Fruit fly (Drosophila melanogaster) whole organism, embryonic: ENCODE results near the gene dome.

ENCODE experiments used
- Atf-2 ChIP-seq: fragments of 200-800 bp; sonication (Bioruptor generic); optimal IDR thresholded peaks from 2 replicates; lab custom pipeline; 2016; ENCODE audit warnings: missing biosample characterization, missing genetic modification characterization
- CG10274 ChIP-seq: fragments of 200-800 bp; sonication (Bioruptor generic); optimal IDR thresholded peaks from 3 replicates; lab custom pipeline; 2017; ENCODE audit warnings: missing biosample characterization, mild to moderate bottlenecking, missing genetic modification characterization
- CG10462 ChIP-seq: fragments of 200-800 bp; sonication (Bioruptor generic); optimal IDR thresholded peaks from 2 replicates; lab custom pipeline; 2016; ENCODE audit warnings: missing biosample characterization, missing genetic modification characterization
- CG11085 ChIP-seq: fragments of 200-800 bp; sonication (Bioruptor generic); IDR thresholded peaks from 2 replicates; pipeline ENCODE4 v1.3.6; 2022; ENCODE audit warnings: missing biosample characterization, missing genetic modification characterization
- CG11247 ChIP-seq: fragments of 200-800 bp; sonication (Bioruptor generic); IDR thresholded peaks from 2 replicates; pipeline ENCODE4 v1.3.6; 2022; ENCODE audit warnings: missing biosample characterization, missing genetic modification characterization
- CG12104 ChIP-seq: fragments of 200-800 bp; sonication (Bioruptor generic); optimal IDR thresholded peaks from 3 replicates; lab custom pipeline; 2016; ENCODE audit warnings: missing biosample characterization, missing genetic modification characterization
- CG12391 ChIP-seq: fragments of 200-800 bp; sonication (Bioruptor generic); optimal IDR thresholded peaks from 3 replicates; lab custom pipeline; 2018; ENCODE audit warnings: missing biosample characterization, mild to moderate bottlenecking, missing genetic modification characterization, moderate library complexity
- CG14965 ChIP-seq: fragments of 200-800 bp; sonication (Bioruptor generic); optimal IDR thresholded peaks from 2 replicates; lab custom pipeline; 2016; ENCODE audit warnings: missing biosample characterization, missing genetic modification characterization, borderline replicate concordance
- CG15073 ChIP-seq: fragments of 200-800 bp; sonication (Bioruptor generic); optimal IDR thresholded peaks from 2 replicates; lab custom pipeline; 2016; ENCODE audit warnings: missing biosample characterization, missing genetic modification characterization
- CG15269 ChIP-seq: fragments of 200-800 bp; sonication (Bioruptor generic); optimal IDR thresholded peaks from 2 replicates; lab custom pipeline; 2018; ENCODE audit warnings: missing biosample characterization, mild to moderate bottlenecking, missing genetic modification characterization, moderate library complexity
- CG15514 ChIP-seq: fragments of 200-800 bp; sonication (Bioruptor generic); optimal IDR thresholded peaks from 3 replicates; lab custom pipeline; 2017; ENCODE audit warnings: missing biosample characterization, missing genetic modification characterization, mild to moderate bottlenecking, moderate library complexity, missing genetic modification reagents
- CG17829 ChIP-seq: fragments of 200-800 bp; optimal IDR thresholded peaks from 2 replicates; lab custom pipeline; 2019; ENCODE audit warnings: missing biosample characterization, mild to moderate bottlenecking, missing genetic modification characterization, moderate library complexity
- CG18619 ChIP-seq: fragments of 200-800 bp; sonication (Bioruptor generic); optimal IDR thresholded peaks from 3 replicates; lab custom pipeline; 2017; ENCODE audit warnings: missing biosample characterization, mild to moderate bottlenecking, missing genetic modification characterization
- CG31388 ChIP-seq: fragments of 200-800 bp; sonication (Bioruptor generic); optimal IDR thresholded peaks from 2 replicates; lab custom pipeline; 2016; ENCODE audit warnings: missing biosample characterization, missing genetic modification characterization
- CG3163 ChIP-seq: fragments of 200-800 bp; sonication (Bioruptor generic); optimal IDR thresholded peaks from 3 replicates; lab custom pipeline; 2016; ENCODE audit warnings: missing biosample characterization, missing genetic modification characterization
- CG32772 ChIP-seq: fragments of 200-800 bp; sonication (Bioruptor generic); IDR thresholded peaks from 2 replicates; pipeline ENCODE4 v1.3.6; 2022; ENCODE audit warnings: missing biosample characterization, missing genetic modification characterization
- CG33557 ChIP-seq: fragments of 200-800 bp; sonication (Bioruptor generic); optimal IDR thresholded peaks from 2 replicates; lab custom pipeline; 2019; ENCODE audit warnings: missing biosample characterization, mild to moderate bottlenecking, missing genetic modification characterization, moderate library complexity
- CG8944 ChIP-seq: fragments of 200-800 bp; sonication (Bioruptor generic); optimal IDR thresholded peaks from 3 replicates; lab custom pipeline; 2016; ENCODE audit warnings: missing biosample characterization, missing genetic modification characterization
- CG9215 ChIP-seq: fragments of 200-800 bp; sonication (Bioruptor generic); IDR thresholded peaks from 2 replicates; pipeline ENCODE4 v1.3.6; 2022; ENCODE audit warnings: missing biosample characterization, missing genetic modification characterization
- CG9609 ChIP-seq: fragments of 200-800 bp; sonication (Bioruptor generic); optimal IDR thresholded peaks from 3 replicates; lab custom pipeline; 2016; ENCODE audit warnings: missing biosample characterization, missing genetic modification characterization
- CG9876 ChIP-seq: fragments of 200-800 bp; sonication (Bioruptor generic); optimal IDR thresholded peaks from 2 replicates; lab custom pipeline; 2016; ENCODE audit warnings: missing biosample characterization, missing genetic modification characterization
- Dad ChIP-seq: fragments of 200-800 bp; sonication (Bioruptor generic); optimal IDR thresholded peaks from 3 replicates; lab custom pipeline; 2016; ENCODE audit warnings: missing biosample characterization, missing genetic modification characterization
- Dfd ChIP-seq, 2 experiments: fragments of >200 bp; optimal IDR thresholded peaks; 2 replicates each; lab custom pipeline; 2017; ENCODE audit warnings: missing biosample characterization in 2 of 2, missing genetic modification characterization in 2 of 2
- Dref ChIP-seq: fragments of 200-800 bp; sonication (Bioruptor generic); IDR thresholded peaks from 2 replicates; pipeline ENCODE4 v1.3.6; 2022; ENCODE audit warnings: missing biosample characterization, missing genetic modification characterization
- Drgx ChIP-seq: fragments of 200-800 bp; sonication (Bioruptor generic); IDR thresholded peaks from 2 replicates; pipeline ENCODE4 v1.3.6; 2022; ENCODE audit warnings: missing biosample characterization, missing genetic modification characterization
- E2f1 ChIP-seq: fragments of 200-800 bp; sonication (Bioruptor generic); IDR thresholded peaks from 2 replicates; pipeline ENCODE4 v1.3.6; 2022; ENCODE audit warnings: missing biosample characterization, missing genetic modification characterization
- ERR ChIP-seq: fragments of 200-800 bp; sonication (Bioruptor generic); optimal IDR thresholded peaks from 2 replicates; lab custom pipeline; 2016; ENCODE audit warnings: missing biosample characterization, missing genetic modification characterization
- HLH3B ChIP-seq: fragments of 200-800 bp; sonication (Bioruptor generic); IDR thresholded peaks from 2 replicates; pipeline ENCODE4 v1.3.6; 2022; ENCODE audit warnings: missing biosample characterization, missing genetic modification characterization
- HmgD ChIP-seq: fragments of 200-800 bp; sonication (Bioruptor generic); optimal IDR thresholded peaks from 3 replicates; lab custom pipeline; 2016; ENCODE audit warnings: missing biosample characterization, missing genetic modification characterization
- Hmx ChIP-seq: fragments of 200-800 bp; sonication (Bioruptor generic); optimal IDR thresholded peaks from 2 replicates; lab custom pipeline; 2016; ENCODE audit warnings: missing biosample characterization, missing genetic modification characterization
- MBD-R2 ChIP-seq: fragments of 200-800 bp; sonication (Bioruptor generic); IDR thresholded peaks from 2 replicates; pipeline ENCODE4 v1.3.6; 2022; ENCODE audit warnings: missing biosample characterization, missing genetic modification characterization
- Mes4 ChIP-seq: fragments of 200-800 bp; sonication (Bioruptor generic); optimal IDR thresholded peaks from 2 replicates; lab custom pipeline; 2016; ENCODE audit warnings: missing biosample characterization, missing genetic modification characterization
- NC2α ChIP-seq: fragments of 200-800 bp; sonication (Bioruptor generic); optimal IDR thresholded peaks from 2 replicates; lab custom pipeline; 2016; ENCODE audit warnings: missing biosample characterization, missing genetic modification characterization
- Nf-YA ChIP-seq: fragments of 200-800 bp; sonication (Bioruptor generic); IDR thresholded peaks from 2 replicates; pipeline ENCODE4 v1.3.6; 2022; ENCODE audit warnings: missing biosample characterization, missing genetic modification characterization
- Xrp1 ChIP-seq: fragments of 200-800 bp; sonication (Bioruptor generic); IDR thresholded peaks from 2 replicates; pipeline ENCODE4 v1.3.6; 2022; ENCODE audit warnings: missing biosample characterization, missing genetic modification characterization
- YL-1 ChIP-seq: fragments of 200-800 bp; sonication (Bioruptor generic); optimal IDR thresholded peaks from 3 replicates; lab custom pipeline; 2017; ENCODE audit warnings: missing biosample characterization, mild to moderate bottlenecking, missing genetic modification characterization
- ara ChIP-seq: fragments of 200-800 bp; sonication (Bioruptor generic); IDR thresholded peaks from 2 replicates; pipeline ENCODE4 v1.3.6; 2022; ENCODE audit warnings: missing biosample characterization, missing genetic modification characterization
- bab2 ChIP-seq: fragments of 200-800 bp; sonication (Bioruptor generic); optimal IDR thresholded peaks from 2 replicates; lab custom pipeline; 2016; ENCODE audit warnings: missing biosample characterization, missing genetic modification characterization
- chinmo ChIP-seq: fragments of 200-800 bp; sonication (Bioruptor generic); IDR thresholded peaks from 4 replicates; pipeline ENCODE4 v1.3.6; 2022; ENCODE audit warnings: missing biosample characterization, missing genetic modification characterization; ENCODE audit not compliant: partially characterized antibody
- croc ChIP-seq: fragments of 200-800 bp; sonication (Bioruptor generic); conservative IDR thresholded peaks from 3 replicates; pipeline ENCODE4 v1.3.6; 2022; ENCODE audit warnings: missing biosample characterization, missing genetic modification characterization
- emc ChIP-seq: fragments of 200-800 bp; sonication (Bioruptor generic); optimal IDR thresholded peaks from 2 replicates; lab custom pipeline; 2016; ENCODE audit warnings: missing biosample characterization, missing genetic modification characterization
- gro ChIP-seq: fragments of 200-800 bp; sonication (Bioruptor generic); optimal IDR thresholded peaks from 2 replicates; lab custom pipeline; 2016; ENCODE audit warnings: missing biosample characterization, missing genetic modification characterization
- gsb-n ChIP-seq: fragments of 200-800 bp; sonication (Bioruptor generic); optimal IDR thresholded peaks from 3 replicates; lab custom pipeline; 2018; ENCODE audit warnings: missing biosample characterization, mild to moderate bottlenecking, missing genetic modification characterization
- lola ChIP-seq, 3 experiments: fragments of >200 bp in 2 of 3; fragments of 200-800 bp in 1 of 3; sonication (Bioruptor generic) in 1 of 3; optimal IDR thresholded peaks; 2 replicates each; lab custom pipeline; 2017 to 2019; ENCODE audit warnings: missing biosample characterization in 3 of 3, missing genetic modification characterization in 3 of 3, mild to moderate bottlenecking in 1 of 3, moderate library complexity in 1 of 3
- pan ChIP-seq, 4 experiments: fragments of >200 bp in 3 of 4; fragments of 200-800 bp in 1 of 4; sonication (Bioruptor generic) in 1 of 4; optimal IDR thresholded peaks in 3 of 4; IDR thresholded peaks in 1 of 4; 2 replicates each; pipeline versions ENCODE4 v1.3.6 to Lab custom; 2017 to 2022; ENCODE audit warnings: missing biosample characterization in 2 of 4, missing genetic modification characterization in 2 of 4, mixed read lengths in 1 of 4
- pb ChIP-seq: fragments of 200-800 bp; sonication (Bioruptor generic); optimal IDR thresholded peaks from 3 replicates; lab custom pipeline; 2016; ENCODE audit warnings: missing biosample characterization, missing genetic modification characterization
- pfk ChIP-seq: fragments of 200-800 bp; sonication (Bioruptor generic); optimal IDR thresholded peaks from 2 replicates; lab custom pipeline; 2018; ENCODE audit warnings: missing biosample characterization, mild to moderate bottlenecking, missing genetic modification characterization, moderate library complexity
- ro ChIP-seq: fragments of 200-800 bp; sonication (Bioruptor generic); IDR thresholded peaks from 2 replicates; pipeline ENCODE4 v1.3.6; 2022; ENCODE audit warnings: missing biosample characterization, missing genetic modification characterization
- tup ChIP-seq: fragments of 200-800 bp; sonication (Bioruptor generic); optimal IDR thresholded peaks from 2 replicates; lab custom pipeline; 2016; ENCODE audit warnings: missing biosample characterization, mild to moderate bottlenecking, missing genetic modification characterization, moderate library complexity

dome gene

DNA sequence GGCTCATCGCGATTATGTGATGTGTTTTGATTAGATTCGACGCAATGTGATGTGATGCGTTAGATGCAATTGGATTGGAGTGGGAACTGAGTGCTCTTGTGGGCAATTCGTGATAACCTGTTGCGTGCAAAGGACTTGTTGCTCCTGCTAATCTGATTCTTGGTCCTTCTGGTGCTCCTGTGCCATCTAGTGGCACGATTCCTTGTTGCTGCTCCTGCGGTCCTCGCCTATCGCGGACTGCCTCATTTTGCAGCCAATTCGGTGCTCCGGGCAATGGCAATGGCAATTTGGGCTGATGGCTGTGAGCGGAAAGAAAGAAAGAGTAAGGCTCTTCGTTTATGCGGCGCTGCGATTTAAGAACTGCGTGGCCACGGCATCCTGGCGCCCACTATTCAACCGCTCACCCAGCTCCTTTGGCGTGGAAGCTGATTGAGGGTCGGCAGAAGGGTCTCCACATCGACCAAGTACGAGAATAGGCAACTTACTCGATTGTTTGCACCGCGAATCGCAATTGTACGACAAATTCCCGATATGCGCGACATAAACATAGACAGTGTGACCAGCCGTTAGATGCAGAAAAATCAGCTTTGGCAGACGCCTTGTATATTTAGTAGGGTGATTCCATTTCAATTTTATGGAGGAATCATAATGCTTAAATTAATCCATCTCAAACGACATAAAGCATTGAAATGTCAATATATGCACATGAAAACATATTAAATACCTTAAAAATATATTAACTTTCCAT lies 9.8 kb upstream of the dome start, which contains the start of gene Mer (continued):
- peak; percentile 29 for TF ChIP-seq CG14965 (GFP tag; lab: Kevin White, UChicago)
- TF ChIP-seq Dref (GFP tag; lab: Robert Waterston, UW) = 0 out of 2 replicates have a peak, but pooled peaks have one; percentile 25
- TF ChIP-seq CG15269 (tag; lab: Kevin White, UChicago) = peak; percentile 86
- TF ChIP-seq CG12104 (GFP tag; lab: Kevin White, UChicago) = peak; percentile 6
- peak; percentile 36 for TF ChIP-seq CG31388 (GFP tag; lab: Kevin White, UChicago)
- TF ChIP-seq Drgx (GFP tag; lab: Robert Waterston, UW) = peak; percentile 92
- TF ChIP-seq chinmo (GFP tag; lab: Robert Waterston, UW) = no peak
- peak; percentile 46 for TF ChIP-seq NC2α
- TF ChIP-seq lola (GFP tag; optimal IDR thresholded peaks at IDR 0.05; lab: Kevin White, UChicago) = peak in 1 of 3 experiments; percentile 74
- no peak for TF ChIP-seq Dfd (GFP tag; optimal IDR thresholded peaks at IDR 0.05; lab: Kevin White, UChicago)
- peak; percentile 80 for TF ChIP-seq Dad
- peak; percentile 3 for TF ChIP-seq pfk (GFP tag; lab: Kevin White, UChicago)
- TF ChIP-seq bab2 = peak; percentile 81
- TF ChIP-seq CG9876 (GFP tag; lab: Kevin White, UChicago) = peak; percentile 67
- TF ChIP-seq Atf-2 (GFP tag; lab: Kevin White, UChicago) = peak; percentile 65
- TF ChIP-seq CG9215 (GFP tag; lab: Robert Waterston, UW) = peak; percentile 66
- TF ChIP-seq CG32772 (GFP tag; lab: Robert Waterston, UW) = peak; percentile 68
- TF ChIP-seq croc (GFP tag; lab: Robert Waterston, UW) = peak; percentile 65
- peak; percentile 59; the same call in 1 of the 2 replicates for TF ChIP-seq Nf-YA (GFP tag; lab: Robert Waterston, UW)
- TF ChIP-seq gro (GFP tag; lab: Kevin White, UChicago) = peak; percentile 79
- peak; percentile 86 for TF ChIP-seq CG9609 (GFP tag; lab: Kevin White, UChicago)
- peak; percentile 59 for TF ChIP-seq emc (GFP tag; lab: Kevin White, UChicago)
- peak; percentile 89 for TF ChIP-seq pb (GFP tag; lab: Kevin White, UChicago)
- TF ChIP-seq ERR (GFP tag; lab: Kevin White, UChicago) = peak; percentile 79
- TF ChIP-seq CG3163 (GFP tag; lab: Kevin White, UChicago) = peak; percentile 72
- TF ChIP-seq YL-1 (GFP tag; lab: Kevin White, UChicago) = peak; percentile 71
- TF ChIP-seq CG11247 (GFP tag; lab: Robert Waterston, UW) = peak; percentile 69
- peak; percentile 83 for TF ChIP-seq CG15514
- peak; percentile 83 for TF ChIP-seq CG18619 (GFP tag; lab: Kevin White, UChicago)
- no peak for TF ChIP-seq ro (GFP tag; lab: Robert Waterston, UW)
- TF ChIP-seq gsb-n (tag; lab: Kevin White, UChicago) = peak; percentile 65
- peak; percentile 88 for TF ChIP-seq Xrp1
- peak; percentile 83 for TF ChIP-seq HLH3B (GFP tag; lab: Robert Waterston, UW)
- TF ChIP-seq pan (optimal IDR thresholded peaks at IDR 0.05; lab: Kevin White, UChicago) = no peak
- TF ChIP-seq pan (GFP tag; optimal IDR thresholded peaks at IDR 0.05 in 1 of 2, IDR thresholded peaks at IDR 0.05 in 1 of 2) = peak in 1 of 2 experiments; percentile 87
- peak; percentile 49 for TF ChIP-seq Hmx
- TF ChIP-seq CG11085 (GFP tag; lab: Robert Waterston, UW) = 0 out of 2 replicates have a peak, but pooled peaks have one; percentile 42
- peak; percentile 78 for TF ChIP-seq ara
- TF ChIP-seq CG17829 = peak; percentile 87
- peak; percentile 54 for TF ChIP-seq CG10274
- peak; percentile 82 for TF ChIP-seq HmgD
- TF ChIP-seq Mes4 (GFP tag; lab: Kevin White, UChicago) = peak; percentile 71
- peak; percentile 62 for TF ChIP-seq CG10462 (GFP tag; lab: Kevin White, UChicago)
- peak; percentile 82 for TF ChIP-seq E2f1 (GFP tag; lab: Robert Waterston, UW)
- TF ChIP-seq MBD-R2 (GFP tag; lab: Robert Waterston, UW) = peak; percentile 88
- TF ChIP-seq CG15073 (GFP tag; lab: Kevin White, UChicago) = no peak
- peak; percentile 73 for TF ChIP-seq CG33557 (GFP tag; lab: Kevin White, UChicago)
- peak; percentile 82 for TF ChIP-seq CG12391 (tag; lab: Kevin White, UChicago)
- peak; percentile 1 for TF ChIP-seq tup (GFP tag; lab: Kevin White, UChicago)
- TF ChIP-seq CG8944 = peak; percentile 78
